Worm (Caenorhabditis elegans) whole organism, midembryonic: ENCODE measurements around the gene algn-5.

ENCODE experiments used
- T22C8.4 ChIP-seq: fragments of 200-800 bp; sonication (Bioruptor generic); IDR thresholded peaks from 2 replicates; pipeline ENCODE4 v1.3.6; 2022; ENCODE audit warnings: missing genetic modification characterization, missing compliant biosample characterization
- cog-1 ChIP-seq: sonication (generic microtip); optimal IDR thresholded peaks from 2 replicates; lab custom pipeline; 2016; ENCODE audit warnings: missing genetic modification characterization, missing compliant biosample characterization
- flt-1 ChIP-seq: fragments of 200-800 bp; sonication (Bioruptor generic); IDR thresholded peaks from 2 replicates; pipeline ENCODE4 v1.3.6; 2022; ENCODE audit warnings: missing genetic modification characterization, missing compliant biosample characterization
- klf-2 ChIP-seq: fragments of 200-800 bp; sonication (Bioruptor generic); conservative IDR thresholded peaks from 2 replicates; pipeline ENCODE4 v1.3.6; 2022; ENCODE audit warnings: missing genetic modification reagents, missing genetic modification characterization, missing compliant biosample characterization
- med-1 ChIP-seq: sonication (generic microtip); optimal IDR thresholded peaks from 2 replicates; lab custom pipeline; 2017; ENCODE audit warnings: missing genetic modification characterization, mild to moderate bottlenecking, missing compliant biosample characterization, antibody characterized with exemption, missing genetic modification reagents; ENCODE audit not compliant: insufficient read depth
- ref-1 ChIP-seq: fragments of 200-800 bp; sonication (Bioruptor generic); conservative IDR thresholded peaks from 2 replicates; pipeline ENCODE4 v1.3.6; 2022; ENCODE audit warnings: missing genetic modification reagents, missing genetic modification characterization, missing compliant biosample characterization
- tab-1 ChIP-seq: fragments of 200-800 bp; sonication (Bioruptor generic); IDR thresholded peaks from 2 replicates; pipeline ENCODE4 v1.3.6; 2022; ENCODE audit warnings: missing genetic modification characterization, missing compliant biosample characterization
- ztf-23 ChIP-seq: fragments of 200-800 bp; sonication (Bioruptor generic); IDR thresholded peaks from 2 replicates; pipeline ENCODE4 v1.3.6; 2022; ENCODE audit warnings: missing genetic modification reagents, missing genetic modification characterization, missing compliant biosample characterization
- ztf-29 ChIP-seq: fragments of 200-800 bp; sonication (Bioruptor generic); IDR thresholded peaks from 2 replicates; pipeline ENCODE4 v1.3.6; 2022; ENCODE audit warnings: missing genetic modification reagents, missing genetic modification characterization, missing compliant biosample characterization

algn-5 gene

ce11 chrV:4219342-4219741 is 24.0 kb downstream of the algn-5 start, which contains the start of gene nlp-9:
Gene nlp-9 (plus strand): TSS chrV:4219642.
- no peak for TF ChIP-seq T22C8.4 (GFP tag; lab: Robert Waterston, UW)
- TF ChIP-seq ztf-29 (GFP tag; lab: Robert Waterston, UW), result no peak
- TF ChIP-seq ref-1 (GFP tag; lab: Robert Waterston, UW), result no peak
- no peak for TF ChIP-seq klf-2 (GFP tag; lab: Robert Waterston, UW)
- TF ChIP-seq ztf-23 (GFP tag; lab: Robert Waterston, UW), result no peak

- TF ChIP-seq ref-1 (GFP tag; lab: Robert Waterston, UW), result no peak
- no peak for TF ChIP-seq ztf-29 (GFP tag; lab: Robert Waterston, UW)
- no peak for TF ChIP-seq T22C8.4 (GFP tag; lab: Robert Waterston, UW)
- no peak for TF ChIP-seq ztf-23 (GFP tag; lab: Robert Waterston, UW)
- no peak for TF ChIP-seq flt-1
- TF ChIP-seq med-1 (GFP tag; lab: Kevin White, UChicago), result no peak
- no peak for TF ChIP-seq cog-1 (tag; lab: Kevin White, UChicago)
- no peak for TF ChIP-seq klf-2 (GFP tag; lab: Robert Waterston, UW)
- TF ChIP-seq tab-1 (GFP tag; lab: Robert Waterston, UW), result no peak
Measured at ce11 chrV:4236118-4236517, 40.7 kb downstream of the algn-5 start, which contains the start of gene nlp-13. Gene nlp-13 (plus strand): TSS chrV:4236418.

- no peak for TF ChIP-seq tab-1 (GFP tag; lab: Robert Waterston, UW)
- TF ChIP-seq cog-1 (tag; lab: Kevin White, UChicago), result no peak
- no peak for TF ChIP-seq klf-2 (GFP tag; lab: Robert Waterston, UW)
- no peak for TF ChIP-seq ztf-23 (GFP tag; lab: Robert Waterston, UW)
- TF ChIP-seq T22C8.4 (GFP tag; lab: Robert Waterston, UW), result no peak
- no peak for TF ChIP-seq ztf-29 (GFP tag; lab: Robert Waterston, UW)
- no peak for TF ChIP-seq ref-1 (GFP tag; lab: Robert Waterston, UW)
- no peak for TF ChIP-seq flt-1
- TF ChIP-seq med-1 (GFP tag; lab: Kevin White, UChicago), result no peak
Measured at ce11 chrV:4240292-4240691, 44.9 kb downstream of the algn-5 start, which contains the start of gene srh-204. Gene srh-204 (minus strand): TSS chrV:4240392.

ce11 chrV:4241555-4241954 is 46.2 kb downstream of the algn-5 start:
- TF ChIP-seq cog-1 (tag; lab: Kevin White, UChicago) (no peak), ztf-29 (GFP tag; lab: Robert Waterston, UW) (no peak)

ce11 chrV:4242431-4242830 is 47.1 kb downstream of the algn-5 start, which contains the start of gene srt-12:
Gene srt-12 (minus strand): TSS chrV:4242531.
- TF ChIP-seq T22C8.4 (GFP tag; lab: Robert Waterston, UW) (no peak), ztf-29 (GFP tag; lab: Robert Waterston, UW) (no peak), ztf-23 (GFP tag; lab: Robert Waterston, UW) (no peak), med-1 (GFP tag; lab: Kevin White, UChicago) (no peak), ref-1 (GFP tag; lab: Robert Waterston, UW) (no peak), tab-1 (GFP tag; lab: Robert Waterston, UW) (no peak), cog-1 (tag; lab: Kevin White, UChicago) (no peak), flt-1 (no peak), klf-2 (GFP tag; lab: Robert Waterston, UW) (no peak)

ce11 chrV:4248359-4248758 is 53.0 kb downstream of the algn-5 start:
- no peak for TF ChIP-seq tab-1 (GFP tag; lab: Robert Waterston, UW)
- no peak for TF ChIP-seq cog-1 (tag; lab: Kevin White, UChicago)
- no peak for TF ChIP-seq ref-1 (GFP tag; lab: Robert Waterston, UW)
- TF ChIP-seq T22C8.4 (GFP tag; lab: Robert Waterston, UW), result no peak
- no peak for TF ChIP-seq ztf-23 (GFP tag; lab: Robert Waterston, UW)
- no peak for TF ChIP-seq flt-1
- no peak for TF ChIP-seq ztf-29 (GFP tag; lab: Robert Waterston, UW)
- no peak for TF ChIP-seq med-1 (GFP tag; lab: Kevin White, UChicago)
- no peak for TF ChIP-seq klf-2 (GFP tag; lab: Robert Waterston, UW)
